Worm (Caenorhabditis elegans): ENCODE results near the gene ist-1.
A peak's percentile ranks its signal among the peaks of the same experiment; 100 is the strongest.

Gene ist-1

ce11 chrX:7116896-7117295 is 9.6 kb upstream of the ist-1 start, which contains the start of gene hen-1:
TSS of gene hen-1 (minus strand) at chrX:7116996.
- TF ChIP-seq ref-1 (GFP tag; conservative IDR thresholded peaks at IDR 0.05) (no peak), tab-1 (GFP tag; IDR thresholded peaks at IDR 0.05) (no peak), ztf-29 (GFP tag; IDR thresholded peaks at IDR 0.05) (no peak), cog-1 (tag; optimal IDR thresholded peaks at IDR 0.05) (no peak), ztf-23 (GFP tag; IDR thresholded peaks at IDR 0.05) (no peak), med-1 (GFP tag; optimal IDR thresholded peaks at IDR 0.05; ENCODE audit: insufficient read depth) (no peak), flt-1 (GFP tag; IDR thresholded peaks at IDR 0.05) (no peak), T22C8.4 (GFP tag; IDR thresholded peaks at IDR 0.05) (no peak), klf-2 (GFP tag; conservative IDR thresholded peaks at IDR 0.05) (no peak)

- TF ChIP-seq cog-1 (tag; optimal IDR thresholded peaks at IDR 0.05) (no peak), med-1 (GFP tag; optimal IDR thresholded peaks at IDR 0.05; ENCODE audit: insufficient read depth) (no peak), flt-1 (GFP tag; IDR thresholded peaks at IDR 0.05) (no peak), ztf-29 (GFP tag; IDR thresholded peaks at IDR 0.05) (no peak), klf-2 (GFP tag; conservative IDR thresholded peaks at IDR 0.05) (no peak), T22C8.4 (GFP tag; IDR thresholded peaks at IDR 0.05) (no peak), ztf-23 (GFP tag; IDR thresholded peaks at IDR 0.05) (no peak), ref-1 (GFP tag; conservative IDR thresholded peaks at IDR 0.05) (no peak), tab-1 (GFP tag; IDR thresholded peaks at IDR 0.05) (no peak)
These were observed 3.8 kb upstream of the ist-1 start for ce11 chrX:7122655-7123054.

- TF ChIP-seq ztf-29 (GFP tag; IDR thresholded peaks at IDR 0.05), result no peak
- no peak for TF ChIP-seq med-1 (GFP tag; optimal IDR thresholded peaks at IDR 0.05; ENCODE audit: insufficient read depth)
- no peak for TF ChIP-seq tab-1 (GFP tag; IDR thresholded peaks at IDR 0.05)
- no peak for TF ChIP-seq klf-2 (GFP tag; conservative IDR thresholded peaks at IDR 0.05)
- TF ChIP-seq T22C8.4 (GFP tag; IDR thresholded peaks at IDR 0.05), result no peak
- TF ChIP-seq ztf-23 (GFP tag; IDR thresholded peaks at IDR 0.05), result no peak
- no peak for TF ChIP-seq ref-1 (GFP tag; conservative IDR thresholded peaks at IDR 0.05)
- no peak for TF ChIP-seq flt-1 (GFP tag; IDR thresholded peaks at IDR 0.05)
- TF ChIP-seq cog-1 (tag; optimal IDR thresholded peaks at IDR 0.05), result no peak
These were observed 2.4 kb upstream of the ist-1 start for ce11 chrX:7124044-7124443.

ce11 chrX:7125178-7125577 is 1.3 kb upstream of the ist-1 start:
- TF ChIP-seq cog-1 (tag; optimal IDR thresholded peaks at IDR 0.05) (no peak), ztf-23 (GFP tag; IDR thresholded peaks at IDR 0.05) (no peak), klf-2 (GFP tag; conservative IDR thresholded peaks at IDR 0.05) (no peak), ref-1 (GFP tag; conservative IDR thresholded peaks at IDR 0.05) (no peak)

- TF ChIP-seq ztf-23 (GFP tag; IDR thresholded peaks at IDR 0.05) (no peak), ref-1 (GFP tag; conservative IDR thresholded peaks at IDR 0.05) (no peak), ztf-29 (GFP tag; IDR thresholded peaks at IDR 0.05) (no peak), klf-2 (GFP tag; conservative IDR thresholded peaks at IDR 0.05) (no peak), tab-1 (GFP tag; IDR thresholded peaks at IDR 0.05) (no peak), cog-1 (tag; optimal IDR thresholded peaks at IDR 0.05) (no peak), med-1 (GFP tag; optimal IDR thresholded peaks at IDR 0.05; ENCODE audit: insufficient read depth) (no peak), T22C8.4 (GFP tag; IDR thresholded peaks at IDR 0.05) (no peak), flt-1 (GFP tag; IDR thresholded peaks at IDR 0.05) (no peak)
These were observed 2.2 kb downstream of the ist-1 start for ce11 chrX:7128615-7129014.

ce11 chrX:7129460-7129859 is 3.0 kb downstream of the ist-1 start:
- TF ChIP-seq ztf-29 (GFP tag; IDR thresholded peaks at IDR 0.05) (no peak), ref-1 (GFP tag; conservative IDR thresholded peaks at IDR 0.05) (0 out of 2 replicates have a peak, but pooled peaks have one; percentile 5), ztf-23 (GFP tag; IDR thresholded peaks at IDR 0.05) (no peak), cog-1 (tag; optimal IDR thresholded peaks at IDR 0.05) (no peak), klf-2 (GFP tag; conservative IDR thresholded peaks at IDR 0.05) (no peak)

- TF ChIP-seq cog-1 (tag; optimal IDR thresholded peaks at IDR 0.05) (no peak), med-1 (GFP tag; optimal IDR thresholded peaks at IDR 0.05; ENCODE audit: insufficient read depth) (no peak), klf-2 (GFP tag; conservative IDR thresholded peaks at IDR 0.05) (no peak), flt-1 (GFP tag; IDR thresholded peaks at IDR 0.05) (no peak), ztf-29 (GFP tag; IDR thresholded peaks at IDR 0.05) (no peak), tab-1 (GFP tag; IDR thresholded peaks at IDR 0.05) (no peak), ztf-23 (GFP tag; IDR thresholded peaks at IDR 0.05) (no peak), T22C8.4 (GFP tag; IDR thresholded peaks at IDR 0.05) (no peak)
These were observed 4.8 kb downstream of the ist-1 start for ce11 chrX:7131206-7131605.

ce11 chrX:7139614-7140013 is 13.2 kb downstream of the ist-1 start, which contains the start of gene clec-86:
TSS of gene clec-86 (plus strand) at chrX:7139875.
- TF ChIP-seq T22C8.4 (GFP tag; IDR thresholded peaks at IDR 0.05) (no peak), cog-1 (tag; optimal IDR thresholded peaks at IDR 0.05) (no peak), med-1 (GFP tag; optimal IDR thresholded peaks at IDR 0.05; ENCODE audit: insufficient read depth) (no peak), tab-1 (GFP tag; IDR thresholded peaks at IDR 0.05) (no peak)

ce11 chrX:7140682-7141254 is 14.3 kb downstream of the ist-1 start:
- no peak for TF ChIP-seq tab-1 (GFP tag; IDR thresholded peaks at IDR 0.05)
- no peak for TF ChIP-seq klf-2 (GFP tag; conservative IDR thresholded peaks at IDR 0.05)
- no peak for TF ChIP-seq ztf-23 (GFP tag; IDR thresholded peaks at IDR 0.05)
- TF ChIP-seq ztf-29 (GFP tag; IDR thresholded peaks at IDR 0.05), result no peak
- TF ChIP-seq T22C8.4 (GFP tag; IDR thresholded peaks at IDR 0.05), result no peak
- TF ChIP-seq med-1 (GFP tag; optimal IDR thresholded peaks at IDR 0.05; ENCODE audit: insufficient read depth), result no peak
- TF ChIP-seq ref-1 (GFP tag; conservative IDR thresholded peaks at IDR 0.05), result no peak
- no peak for TF ChIP-seq cog-1 (tag; optimal IDR thresholded peaks at IDR 0.05)
- TF ChIP-seq flt-1 (GFP tag; IDR thresholded peaks at IDR 0.05), result no peak

ce11 chrX:7143515-7143914 is 17.1 kb downstream of the ist-1 start, which contains the start of gene alh-10:
TSS of gene alh-10 (minus strand) at chrX:7143641.
- TF ChIP-seq T22C8.4 (GFP tag; IDR thresholded peaks at IDR 0.05), result no peak
